Fruit fly (Drosophila melanogaster) whole organism, prepupa: ENCODE measurements around the gene CG34039.

Source experiments
- Blimp-1 ChIP-seq: fragments of 200-800 bp; sonication (Bioruptor generic); optimal IDR thresholded peaks from 3 replicates; lab custom pipeline; 2017; ENCODE audit warnings: missing biosample characterization, missing genetic modification characterization, mild to moderate bottlenecking, moderate library complexity, missing genetic modification reagents
- CG10631 ChIP-seq: fragments of 200-800 bp; sonication (Bioruptor generic); optimal IDR thresholded peaks from 2 replicates; lab custom pipeline; 2016; ENCODE audit warnings: missing biosample characterization, missing genetic modification characterization
- CG10669 ChIP-seq: fragments of 200-800 bp; sonication (Bioruptor generic); optimal IDR thresholded peaks from 3 replicates; lab custom pipeline; 2018; ENCODE audit warnings: missing biosample characterization, mild to moderate bottlenecking, missing genetic modification characterization, moderate library complexity
- CG11294 ChIP-seq: fragments of 200-800 bp; sonication (Bioruptor generic); IDR thresholded peaks from 2 replicates; pipeline ENCODE4 v1.3.6; 2022; ENCODE audit warnings: missing biosample characterization, missing genetic modification characterization
- CG11762 ChIP-seq: fragments of 200-800 bp; sonication (Bioruptor generic); optimal IDR thresholded peaks from 3 replicates; lab custom pipeline; 2016; ENCODE audit warnings: missing biosample characterization, missing genetic modification characterization; ENCODE audit not compliant: insufficient read depth
- CG11902 ChIP-seq: fragments of 200-800 bp; sonication (Bioruptor generic); optimal IDR thresholded peaks from 3 replicates; lab custom pipeline; 2016; ENCODE audit warnings: missing biosample characterization, missing genetic modification characterization
- CG1621 ChIP-seq: fragments of 200-800 bp; sonication (Bioruptor generic); optimal IDR thresholded peaks from 3 replicates; lab custom pipeline; 2018; ENCODE audit warnings: missing biosample characterization, mild to moderate bottlenecking, missing genetic modification characterization
- CG16779 ChIP-seq: fragments of 200-800 bp; sonication (Bioruptor generic); optimal IDR thresholded peaks from 3 replicates; lab custom pipeline; 2017; ENCODE audit warnings: missing biosample characterization, mild to moderate bottlenecking, missing genetic modification characterization
- CG3032 ChIP-seq: fragments of 200-800 bp; optimal IDR thresholded peaks from 2 replicates; lab custom pipeline; 2019; ENCODE audit warnings: missing biosample characterization, mild to moderate bottlenecking, missing genetic modification characterization, moderate library complexity
- CG31627 ChIP-seq: fragments of 200-800 bp; sonication (Bioruptor generic); optimal IDR thresholded peaks from 3 replicates; lab custom pipeline; 2016; ENCODE audit warnings: missing biosample characterization, missing genetic modification characterization
- CG32006 ChIP-seq: fragments of 200-800 bp; sonication (Bioruptor generic); optimal IDR thresholded peaks from 3 replicates; lab custom pipeline; 2017; ENCODE audit warnings: missing biosample characterization, mild to moderate bottlenecking, missing genetic modification characterization
- CG34406 ChIP-seq: fragments of 200-800 bp; sonication (Bioruptor generic); optimal IDR thresholded peaks from 3 replicates; lab custom pipeline; 2016; ENCODE audit warnings: missing biosample characterization, missing genetic modification characterization
- CG6163 ChIP-seq: fragments of 200-800 bp; sonication (Bioruptor generic); IDR thresholded peaks from 3 replicates; pipeline ENCODE4 v1.3.6; 2022; ENCODE audit warnings: missing biosample characterization, missing genetic modification characterization
- CG6276 ChIP-seq: fragments of 200-800 bp; sonication (Bioruptor generic); optimal IDR thresholded peaks from 2 replicates; lab custom pipeline; 2017; ENCODE audit warnings: missing biosample characterization, mild to moderate bottlenecking, missing genetic modification characterization
- CG6792 ChIP-seq: fragments of 200-800 bp; sonication (Bioruptor generic); optimal IDR thresholded peaks from 3 replicates; lab custom pipeline; 2016; ENCODE audit warnings: missing biosample characterization, missing genetic modification characterization
- CG6808 ChIP-seq: fragments of 200-800 bp; sonication (Bioruptor generic); optimal IDR thresholded peaks from 3 replicates; lab custom pipeline; 2017; ENCODE audit warnings: missing biosample characterization, missing genetic modification characterization, mild to moderate bottlenecking, moderate library complexity, missing genetic modification reagents
- CG8119 ChIP-seq: fragments of 200-800 bp; sonication (Bioruptor generic); IDR thresholded peaks from 3 replicates; pipeline ENCODE4 v1.3.6; 2022; ENCODE audit warnings: missing biosample characterization, missing genetic modification characterization
- CG8319 ChIP-seq: fragments of 200-800 bp; sonication (Bioruptor generic); optimal IDR thresholded peaks from 3 replicates; lab custom pipeline; 2016; ENCODE audit warnings: missing biosample characterization, missing genetic modification characterization
- CG8632 ChIP-seq: fragments of 200-800 bp; sonication (Bioruptor generic); optimal IDR thresholded peaks from 3 replicates; lab custom pipeline; 2016; ENCODE audit warnings: missing biosample characterization, missing genetic modification characterization
- CG9139 ChIP-seq: fragments of 200-800 bp; sonication (Bioruptor generic); optimal IDR thresholded peaks from 3 replicates; lab custom pipeline; 2017; ENCODE audit warnings: missing biosample characterization, mild to moderate bottlenecking, missing genetic modification characterization
- Eip78C ChIP-seq: fragments of 200-800 bp; sonication (Bioruptor generic); peaks from one replicate; lab custom pipeline; 2016; ENCODE audit warnings: missing biosample characterization, missing genetic modification characterization
- Eip93F ChIP-seq: fragments of 200-800 bp; sonication (Bioruptor generic); optimal IDR thresholded peaks from 2 replicates; lab custom pipeline; 2016; ENCODE audit warnings: missing biosample characterization, mild to moderate bottlenecking, missing genetic modification characterization
- Ets96B ChIP-seq: fragments of 200-800 bp; optimal IDR thresholded peaks from 2 replicates; lab custom pipeline; 2019; ENCODE audit warnings: missing biosample characterization, mild to moderate bottlenecking, missing genetic modification characterization, moderate library complexity
- Hr38 ChIP-seq: sonication (Bioruptor generic); optimal IDR thresholded peaks from 2 replicates; lab custom pipeline; 2016; ENCODE audit warnings: missing biosample characterization, missing genetic modification characterization
- Lpt ChIP-seq: fragments of 200-800 bp; sonication (Bioruptor generic); optimal IDR thresholded peaks from 3 replicates; lab custom pipeline; 2016; ENCODE audit warnings: missing biosample characterization, missing genetic modification characterization
- Met ChIP-seq: fragments of 200-800 bp; sonication (Bioruptor generic); optimal IDR thresholded peaks from 3 replicates; lab custom pipeline; 2016; ENCODE audit warnings: missing biosample characterization, missing genetic modification characterization
- Smox ChIP-seq: fragments of 200-800 bp; sonication (Bioruptor generic); optimal IDR thresholded peaks from 3 replicates; lab custom pipeline; 2016; ENCODE audit warnings: missing biosample characterization, missing genetic modification characterization
- Sox102F ChIP-seq: fragments of 200-800 bp; sonication (Bioruptor generic); optimal IDR thresholded peaks from 2 replicates; lab custom pipeline; 2016; ENCODE audit warnings: missing biosample characterization, mild to moderate bottlenecking, missing genetic modification characterization
- Sox14 ChIP-seq: fragments of 200-800 bp; sonication (Bioruptor generic); optimal IDR thresholded peaks from 3 replicates; lab custom pipeline; 2016; ENCODE audit warnings: missing biosample characterization, missing genetic modification characterization
- achi ChIP-seq: fragments of 200-800 bp; sonication (Bioruptor generic); optimal IDR thresholded peaks from 3 replicates; lab custom pipeline; 2016; ENCODE audit warnings: missing biosample characterization, missing genetic modification characterization
- dac ChIP-seq: fragments of 200-800 bp; sonication (Bioruptor generic); optimal IDR thresholded peaks from 2 replicates; lab custom pipeline; 2017; ENCODE audit warnings: missing biosample characterization, mild to moderate bottlenecking, missing genetic modification characterization
- dsx ChIP-seq: fragments of 200-800 bp; optimal IDR thresholded peaks from 3 replicates; lab custom pipeline; 2019; ENCODE audit warnings: missing biosample characterization, mild to moderate bottlenecking, missing genetic modification characterization, moderate library complexity; ENCODE audit not compliant: poor library complexity, severe bottlenecking
- eg ChIP-seq: fragments of 200-800 bp; sonication (Bioruptor generic); IDR thresholded peaks from 3 replicates; pipeline ENCODE4 v1.3.6; 2022; ENCODE audit warnings: missing biosample characterization, missing genetic modification characterization
- fd59A ChIP-seq: fragments of 200-800 bp; sonication (Bioruptor generic); optimal IDR thresholded peaks from 2 replicates; lab custom pipeline; 2017; ENCODE audit warnings: missing biosample characterization, mild to moderate bottlenecking, missing genetic modification characterization, missing genetic modification reagents
- fd85E ChIP-seq: fragments of 200-800 bp; sonication (Bioruptor generic); optimal IDR thresholded peaks from 3 replicates; lab custom pipeline; 2016; ENCODE audit warnings: missing biosample characterization, missing genetic modification characterization
- fkh ChIP-seq: fragments of 200-800 bp; sonication (Bioruptor generic); optimal IDR thresholded peaks from 3 replicates; lab custom pipeline; 2017; ENCODE audit warnings: missing biosample characterization, mild to moderate bottlenecking, missing genetic modification characterization, moderate library complexity
- lz ChIP-seq: fragments of 200-800 bp; sonication (Bioruptor generic); optimal IDR thresholded peaks from 3 replicates; lab custom pipeline; 2016; ENCODE audit warnings: missing biosample characterization, missing genetic modification characterization
- spab ChIP-seq: fragments of 200-800 bp; sonication (Bioruptor generic); optimal IDR thresholded peaks from 2 replicates; lab custom pipeline; 2017; ENCODE audit warnings: missing biosample characterization, mild to moderate bottlenecking, missing genetic modification characterization, missing genetic modification reagents
- ss ChIP-seq, 2 experiments: fragments of 200-800 bp; sonication (Bioruptor generic); optimal IDR thresholded peaks; 2 replicates in 1 of 2; 3 replicates in 1 of 2; lab custom pipeline; 2017 to 2018; ENCODE audit warnings: mild to moderate bottlenecking in 2 of 2, missing biosample characterization in 2 of 2, missing genetic modification characterization in 2 of 2, moderate library complexity in 1 of 2
- svp ChIP-seq: fragments of 200-800 bp; sonication (Bioruptor generic); peaks from one replicate; lab custom pipeline; 2016; ENCODE audit warnings: missing biosample characterization, missing genetic modification characterization

The CG34039 gene

DNA sequence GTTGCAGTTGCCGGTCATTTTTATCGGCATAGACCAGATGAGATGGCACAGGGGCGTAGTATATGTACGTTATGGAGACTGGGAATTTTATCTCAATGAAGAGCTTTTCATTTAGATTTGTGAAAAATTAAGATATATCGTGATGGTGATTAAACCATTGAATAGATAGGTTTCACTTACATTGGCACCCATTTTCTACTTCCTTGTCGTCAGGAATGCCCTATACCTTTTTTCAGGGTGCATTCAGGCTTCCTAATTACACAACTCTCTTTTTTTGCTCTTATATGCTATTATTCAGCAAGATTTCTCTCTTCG lies 6.9 kb upstream of the CG34039 start (continued):
- TF ChIP-seq CG16779 = peak; percentile 95
- TF ChIP-seq Eip78C = peak; percentile 99
- TF ChIP-seq fd59A (GFP tag; lab: Kevin White, UChicago) = peak; percentile 96
- peak; percentile 76 for TF ChIP-seq lz (GFP tag; lab: Kevin White, UChicago)
- peak; percentile 98 for TF ChIP-seq Ets96B (tag; lab: Kevin White, UChicago)
- TF ChIP-seq dsx (GFP tag; lab: Kevin White, UChicago) = peak; percentile 97
- peak; percentile 10 for TF ChIP-seq Blimp-1 (GFP tag; lab: Kevin White, UChicago)
- peak; percentile 95 for TF ChIP-seq Lpt (GFP tag; lab: Kevin White, UChicago)
- peak; percentile 51 for TF ChIP-seq Smox
- peak; percentile 89 for TF ChIP-seq CG34406
- TF ChIP-seq CG1621 = peak; percentile 98
- peak; percentile 96 for TF ChIP-seq achi (GFP tag; lab: Kevin White, UChicago)
- peak; percentile 97 for TF ChIP-seq CG10669 (GFP tag; lab: Kevin White, UChicago)
- peak; percentile 95 for TF ChIP-seq Sox14
- no peak for TF ChIP-seq Eip93F (GFP tag; lab: Kevin White, UChicago)
- TF ChIP-seq spab (GFP tag; lab: Kevin White, UChicago) = peak; percentile 98
- TF ChIP-seq, all 60 proteins: peak for 55

DNA sequence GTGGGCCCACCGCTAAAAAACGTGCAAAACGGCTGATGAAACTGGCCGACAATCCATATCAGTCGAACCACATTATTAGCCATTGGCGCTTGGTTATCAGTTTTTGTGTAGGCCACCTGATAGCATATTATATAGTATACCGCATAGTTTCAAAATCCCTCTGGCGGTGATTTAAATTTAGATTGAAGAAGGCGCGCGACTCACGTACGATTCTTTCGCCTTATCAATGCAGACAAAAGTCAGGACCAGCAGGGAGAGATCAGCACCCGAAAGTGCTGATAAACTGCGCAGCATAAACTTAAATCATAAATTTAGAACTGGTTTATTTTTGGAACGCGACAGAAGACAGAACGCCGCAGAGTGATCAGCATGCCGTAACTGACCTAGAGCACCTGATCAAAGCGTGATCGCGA lies 5.9 kb upstream of the CG34039 start:
- TF ChIP-seq dac (no peak), CG11902 (GFP tag; lab: Kevin White, UChicago) (no peak), CG31627 (no peak), Met (GFP tag; lab: Kevin White, UChicago) (no peak), Eip78C (peak; percentile 53), svp (GFP tag; lab: Kevin White, UChicago) (no peak), fd85E (GFP tag; lab: Kevin White, UChicago) (no peak)
- TF ChIP-seq, all 60 proteins: peak for 1

DNA sequence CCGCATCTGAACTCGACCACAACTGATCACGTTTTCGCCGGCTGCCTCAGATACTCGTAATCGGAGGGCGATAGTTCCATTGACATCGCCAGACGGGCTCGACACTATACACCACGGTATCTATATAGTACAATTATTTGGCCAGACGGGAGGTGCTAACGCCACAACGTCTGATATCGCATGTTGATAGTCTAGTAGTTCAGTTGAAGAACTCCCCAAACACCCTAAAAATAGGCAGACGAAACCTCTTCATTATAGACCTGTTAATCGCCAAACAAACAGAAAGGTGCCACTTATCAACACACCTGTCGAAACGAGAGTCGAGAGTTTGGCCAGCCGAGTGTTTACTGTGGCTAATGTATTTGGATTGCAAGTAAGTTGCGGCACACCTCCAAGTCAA lies 4.7 kb upstream of the CG34039 start:
- no peak for TF ChIP-seq CG8632 (GFP tag; lab: Kevin White, UChicago)
- no peak for TF ChIP-seq CG6163 (GFP tag; lab: Robert Waterston, UW)
- TF ChIP-seq svp (GFP tag; lab: Kevin White, UChicago) = peak; percentile 37
- TF ChIP-seq Sox102F (GFP tag; lab: Kevin White, UChicago) = no peak
- TF ChIP-seq CG11762 (GFP tag; lab: Kevin White, UChicago) = no peak
- no peak for TF ChIP-seq CG6276
- no peak for TF ChIP-seq CG10631
- TF ChIP-seq CG8319 = no peak
- TF ChIP-seq dsx (GFP tag; lab: Kevin White, UChicago) = peak; percentile 26
- TF ChIP-seq CG3032 (tag; lab: Kevin White, UChicago) = no peak
- no peak for TF ChIP-seq CG8119 (GFP tag; lab: Robert Waterston, UW)
- TF ChIP-seq CG11294 (GFP tag; lab: Robert Waterston, UW) = no peak
- no peak for TF ChIP-seq CG31627
- no peak for TF ChIP-seq Hr38 (GFP tag; lab: Kevin White, UChicago)
- no peak for TF ChIP-seq Eip93F (GFP tag; lab: Kevin White, UChicago)
- no peak for TF ChIP-seq eg
- no peak for TF ChIP-seq CG10669 (GFP tag; lab: Kevin White, UChicago)
- no peak for TF ChIP-seq CG9139 (GFP tag; lab: Kevin White, UChicago)
- TF ChIP-seq CG1621 = no peak
- TF ChIP-seq spab (GFP tag; lab: Kevin White, UChicago) = no peak
- no peak for TF ChIP-seq Blimp-1 (GFP tag; lab: Kevin White, UChicago)
- peak; percentile 20 for TF ChIP-seq CG6808 (GFP tag; lab: Kevin White, UChicago)
- TF ChIP-seq fkh (GFP tag; lab: Kevin White, UChicago) = peak; percentile 95
- TF ChIP-seq dac = no peak
- TF ChIP-seq Ets96B (tag; lab: Kevin White, UChicago) = no peak
- TF ChIP-seq CG6792 (GFP tag; lab: Kevin White, UChicago) = no peak
- TF ChIP-seq Eip78C = peak; percentile 35
- TF ChIP-seq CG32006 = peak; percentile 3
- TF ChIP-seq ss (GFP tag; optimal IDR thresholded peaks at IDR 0.05; lab: Kevin White, UChicago) = peak in 1 of 2 experiments; percentile 16
- no peak for TF ChIP-seq lz (GFP tag; lab: Kevin White, UChicago)
